Worm (Caenorhabditis elegans) whole organism, L2 larva: ENCODE data around the gene srt-69.

Source experiments
- ama-1 ChIP-seq: fragments of 150-350 bp; optimal IDR thresholded peaks from 2 replicates; lab custom pipeline; 2018; ENCODE audit warnings: inconsistent platforms
- elt-1 ChIP-seq: fragments of 150-350 bp; optimal IDR thresholded peaks from 2 replicates; lab custom pipeline; 2014; ENCODE audit warnings: missing biosample characterization, missing genetic modification characterization
- fos-1 ChIP-seq: fragments of 150-350 bp; optimal IDR thresholded peaks from 2 replicates; lab custom pipeline; 2014; ENCODE audit warnings: missing biosample characterization, missing genetic modification characterization
- lin-13 ChIP-seq: fragments of 150-350 bp; optimal IDR thresholded peaks from 2 replicates; lab custom pipeline; 2014; ENCODE audit warnings: missing biosample characterization, missing genetic modification reagents, missing genetic modification characterization
- lin-39 ChIP-seq: fragments of 150-350 bp; optimal IDR thresholded peaks from 2 replicates; lab custom pipeline; 2014; ENCODE audit warnings: missing biosample characterization, missing genetic modification reagents, missing genetic modification characterization
- unc-62 ChIP-seq: fragments of 150-350 bp; optimal IDR thresholded peaks from 2 replicates; lab custom pipeline; 2014; ENCODE audit warnings: missing biosample characterization, missing genetic modification reagents, missing genetic modification characterization
- ztf-11 ChIP-seq: sonication (generic microtip); optimal IDR thresholded peaks from 2 replicates; lab custom pipeline; 2017; ENCODE audit warnings: missing biosample characterization, missing genetic modification characterization

- TF ChIP-seq ztf-11: no peak
- TF ChIP-seq lin-13 (GFP tag; lab: Kevin White, UChicago): no peak
- no peak for TF ChIP-seq ama-1 (lab: Kevin White, UChicago)
- TF ChIP-seq lin-39 (tag; lab: Kevin White, UChicago): no peak
- no peak for TF ChIP-seq fos-1
- no peak for TF ChIP-seq elt-1
- no peak for TF ChIP-seq unc-62 (GFP tag; lab: Kevin White, UChicago)
Measured at ce11 chrV:5272034-5272433, 6.6 kb upstream of the srt-69 start.
